Fruit fly (Drosophila melanogaster) whole organism, adult: ENCODE data around the gene ppk23.

ENCODE experiments used
- CG12768 ChIP-seq: fragments of 200-800 bp; sonication (Bioruptor generic); optimal IDR thresholded peaks from 2 replicates; lab custom pipeline; 2017; ENCODE audit warnings: missing biosample characterization, missing genetic modification characterization, mild to moderate bottlenecking, moderate library complexity, missing genetic modification reagents
- CG14711 ChIP-seq: fragments of 200-800 bp; sonication (Bioruptor generic); optimal IDR thresholded peaks from 2 replicates; lab custom pipeline; 2018; ENCODE audit warnings: missing biosample characterization, mild to moderate bottlenecking, missing genetic modification characterization, moderate library complexity
- CG1620 ChIP-seq: fragments of 200-800 bp; sonication (Bioruptor generic); optimal IDR thresholded peaks from 2 replicates; lab custom pipeline; 2016; ENCODE audit warnings: missing biosample characterization, missing genetic modification characterization
- CG33017 ChIP-seq: fragments of 200-800 bp; sonication (Bioruptor generic); optimal IDR thresholded peaks from 2 replicates; lab custom pipeline; 2018; ENCODE audit warnings: missing biosample characterization, mild to moderate bottlenecking, missing genetic modification characterization, moderate library complexity
- CG5204 ChIP-seq: fragments of 200-800 bp; sonication (Bioruptor generic); optimal IDR thresholded peaks from 2 replicates; lab custom pipeline; 2016; ENCODE audit warnings: missing biosample characterization, missing genetic modification characterization
- CG7045 ChIP-seq: fragments of 200-800 bp; sonication (Bioruptor generic); optimal IDR thresholded peaks from 2 replicates; lab custom pipeline; 2017; ENCODE audit warnings: missing biosample characterization, mild to moderate bottlenecking, missing genetic modification characterization
- Clk ChIP-seq: fragments of 200-800 bp; sonication (Bioruptor generic); optimal IDR thresholded peaks from 2 replicates; lab custom pipeline; 2017; ENCODE audit warnings: missing biosample characterization, missing genetic modification characterization
- bab1 ChIP-seq: fragments of 200-800 bp; sonication (Bioruptor generic); optimal IDR thresholded peaks from 3 replicates; lab custom pipeline; 2019; ENCODE audit warnings: missing biosample characterization, mild to moderate bottlenecking, missing genetic modification characterization, moderate library complexity
- cic ChIP-seq: fragments of 200-800 bp; sonication (Bioruptor generic); optimal IDR thresholded peaks from 2 replicates; lab custom pipeline; 2017; ENCODE audit warnings: missing biosample characterization, mild to moderate bottlenecking, missing genetic modification characterization, moderate library complexity
- kay ChIP-seq: fragments of 200-800 bp; sonication (Bioruptor generic); peaks from one replicate; lab custom pipeline; 2016; ENCODE audit warnings: missing biosample characterization, missing genetic modification characterization, borderline replicate concordance
- toe ChIP-seq: fragments of 200-800 bp; sonication (Bioruptor generic); optimal IDR thresholded peaks from 2 replicates; lab custom pipeline; 2016; ENCODE audit warnings: missing biosample characterization, missing genetic modification characterization

dm6 chrX:17542729-17543128 is 26.3 kb downstream of the ppk23 start:
- TF ChIP-seq kay (GFP tag; lab: Kevin White, UChicago) (no peak), CG33017 (tag; lab: Kevin White, UChicago) (no peak), CG7045 (GFP tag; lab: Kevin White, UChicago) (no peak), CG5204 (no peak), toe (no peak), CG1620 (GFP tag; lab: Kevin White, UChicago) (no peak), CG14711 (tag; lab: Kevin White, UChicago) (no peak), cic (GFP tag; lab: Kevin White, UChicago) (no peak), bab1 (no peak), Clk (no peak), CG12768 (GFP tag; lab: Kevin White, UChicago) (no peak)
